Fruit fly (Drosophila melanogaster): Measurements from ENCODE around the gene Neto.

The Neto gene

DNA sequence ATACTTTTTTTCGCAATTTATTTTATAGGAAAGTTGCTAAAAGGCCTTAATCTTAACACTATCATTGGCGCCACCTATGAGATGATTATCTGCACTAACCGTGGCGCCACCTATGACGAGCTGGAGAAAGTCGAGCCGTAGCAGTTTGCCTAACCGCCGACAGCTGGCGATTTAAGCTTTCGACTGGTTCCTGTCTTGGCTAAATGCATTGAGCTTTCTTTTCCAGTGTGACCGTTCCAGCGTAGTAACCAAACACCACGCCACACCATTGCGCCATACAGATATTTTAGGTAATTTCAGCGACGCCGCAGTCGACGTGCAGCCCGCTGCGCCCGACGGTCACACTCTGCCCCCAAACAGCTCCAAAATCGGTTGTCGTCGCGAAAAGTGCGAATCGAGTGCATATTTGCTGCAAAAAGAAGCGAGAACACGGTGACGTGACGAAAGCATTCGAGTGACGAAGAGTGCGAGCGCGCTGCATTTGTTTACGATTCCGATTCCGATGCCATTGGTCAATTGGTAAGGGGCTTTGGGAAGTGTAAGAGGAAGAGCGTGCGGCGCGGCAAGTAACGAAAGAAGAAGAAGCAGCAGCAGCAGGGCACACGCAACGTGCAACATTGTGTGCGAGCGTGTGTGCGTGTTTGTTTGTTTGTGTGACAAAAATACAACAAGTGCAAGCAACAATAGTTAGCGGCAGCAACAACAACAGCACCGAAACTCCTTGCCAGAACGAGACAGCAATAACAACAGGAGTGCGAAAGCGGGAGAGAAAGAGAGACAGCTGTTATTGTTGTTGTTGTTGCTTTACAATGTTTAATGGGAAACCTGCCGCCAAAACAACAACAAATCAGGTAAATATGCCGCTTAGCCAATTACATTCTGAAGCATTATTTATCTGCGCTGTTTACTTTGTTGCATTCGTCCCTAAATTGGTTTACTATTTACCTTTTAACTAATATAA is 118.1 kb downstream of the Neto start, which contains the start of the genes CG46311 and Tpst (continued):
- TF ChIP-seq Blimp-1 (GFP tag; optimal IDR thresholded peaks at IDR 0.05): no peak
- TF ChIP-seq CG1621 (tag; optimal IDR thresholded peaks at IDR 0.05): peak; percentile 27

DNA sequence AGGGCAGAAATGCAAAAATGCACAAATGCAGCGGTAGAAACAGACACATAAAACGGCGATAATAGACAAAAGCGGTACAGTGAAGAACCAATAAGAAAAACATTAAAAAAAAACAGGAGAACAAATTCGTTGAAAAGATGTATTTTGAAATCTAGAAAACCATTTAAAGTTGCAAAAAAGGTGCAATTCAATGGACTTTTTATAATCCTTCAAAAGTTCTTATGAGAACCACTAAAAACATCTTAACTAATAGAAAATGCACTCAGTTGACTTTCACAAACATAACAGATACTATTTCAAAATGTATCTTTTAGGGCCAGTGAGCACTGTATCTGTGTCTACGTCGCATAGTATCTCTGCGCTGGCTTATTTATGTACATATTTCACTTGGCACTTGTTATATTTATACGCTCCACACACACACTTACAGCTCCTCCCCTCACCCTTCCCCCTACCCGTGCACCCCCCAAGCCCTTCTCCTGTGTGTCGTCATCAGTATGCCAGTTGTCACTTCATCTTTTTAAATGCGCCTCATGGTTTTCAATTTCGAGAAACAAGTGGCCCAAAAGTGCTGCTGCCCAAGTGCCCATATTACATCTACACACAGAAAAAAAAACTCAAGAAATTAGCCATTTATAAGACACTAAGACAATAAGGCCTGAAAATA is 119.9 kb downstream of the Neto start:
- TF ChIP-seq CG34406 (GFP tag; optimal IDR thresholded peaks at IDR 0.05) (no peak), eg (GFP tag; IDR thresholded peaks at IDR 0.05) (no peak), dac (GFP tag; optimal IDR thresholded peaks at IDR 0.05) (no peak), Sox14 (GFP tag; optimal IDR thresholded peaks at IDR 0.05) (peak; percentile 60), CG6163 (GFP tag; IDR thresholded peaks at IDR 0.05) (no peak), net (GFP tag; optimal IDR thresholded peaks at IDR 0.05) (peak; percentile 21), Sox102F (GFP tag; optimal IDR thresholded peaks at IDR 0.05) (no peak), Gug (GFP tag; IDR thresholded peaks at IDR 0.05) (peak; percentile 39; the same call in 1 of the 2 replicates), Lpt (GFP tag; optimal IDR thresholded peaks at IDR 0.05) (peak; percentile 45), CG8319 (GFP tag; optimal IDR thresholded peaks at IDR 0.05) (no peak), pdm3 (GFP tag; optimal IDR thresholded peaks at IDR 0.05) (peak; percentile 49), CG11294 (GFP tag; IDR thresholded peaks at IDR 0.05) (no peak; the same call in 1 of the 2 replicates), CG4318 (GFP tag; optimal IDR thresholded peaks at IDR 0.05) (peak; percentile 25), CG31627 (GFP tag; optimal IDR thresholded peaks at IDR 0.05) (peak; percentile 7), Eip93F (GFP tag; optimal IDR thresholded peaks at IDR 0.05) (no peak), CG15336 (GFP tag; IDR thresholded peaks at IDR 0.05) (peak; percentile 56; the same call in 1 of the 2 replicates), Hr38 (GFP tag; optimal IDR thresholded peaks at IDR 0.05) (no peak), acj6 (GFP tag; optimal IDR thresholded peaks at IDR 0.05) (peak; percentile 26), Eip75B (GFP tag; optimal IDR thresholded peaks at IDR 0.05) (no peak), esn (GFP tag; optimal IDR thresholded peaks at IDR 0.05) (no peak), fd85E (GFP tag; optimal IDR thresholded peaks at IDR 0.05) (no peak), CG3032 (tag; optimal IDR thresholded peaks at IDR 0.05) (peak; percentile 11), Met (GFP tag; optimal IDR thresholded peaks at IDR 0.05) (no peak), CG10669 (GFP tag; optimal IDR thresholded peaks at IDR 0.05) (no peak), CG11902 (GFP tag; optimal IDR thresholded peaks at IDR 0.05) (no peak), CG9139 (GFP tag; optimal IDR thresholded peaks at IDR 0.05) (no peak), CG6276 (GFP tag; optimal IDR thresholded peaks at IDR 0.05) (peak; percentile 5), CG8119 (GFP tag; IDR thresholded peaks at IDR 0.05) (peak; percentile 71), CG8632 (GFP tag; optimal IDR thresholded peaks at IDR 0.05) (no peak), Hr4 (GFP tag; optimal IDR thresholded peaks at IDR 0.05) (peak; percentile 5), salr (GFP tag; optimal IDR thresholded peaks at IDR 0.05) (peak in 1 of 2 experiments; percentile 15), fkh (GFP tag; optimal IDR thresholded peaks at IDR 0.05) (no peak), CG1621 (tag; optimal IDR thresholded peaks at IDR 0.05) (no peak), Smox (GFP tag; optimal IDR thresholded peaks at IDR 0.05) (no peak), CG11762 (GFP tag; optimal IDR thresholded peaks at IDR 0.05; ENCODE audit: insufficient read depth) (no peak), OdsH (GFP tag; optimal IDR thresholded peaks at IDR 0.05) (peak; percentile 49), Sox15 (GFP tag; optimal IDR thresholded peaks at IDR 0.05) (no peak), CG6808 (GFP tag; optimal IDR thresholded peaks at IDR 0.05) (no peak), vri (GFP tag; optimal IDR thresholded peaks at IDR 0.05) (no peak), CG10631 (GFP tag; optimal IDR thresholded peaks at IDR 0.05) (peak; percentile 48), ss (GFP tag; optimal IDR thresholded peaks at IDR 0.05) (peak in 1 of 2 experiments; percentile 22), dsx (GFP tag; optimal IDR thresholded peaks at IDR 0.05; ENCODE audit: poor library complexity, severe bottlenecking) (no peak), svp (GFP tag) (no peak), CG16779 (tag; optimal IDR thresholded peaks at IDR 0.05) (no peak), Blimp-1 (GFP tag; optimal IDR thresholded peaks at IDR 0.05) (no peak), CG7368 (GFP tag; optimal IDR thresholded peaks at IDR 0.05) (no peak)
